Fruit fly (Drosophila melanogaster): ENCODE results near the gene Ccp84Ag.

Gene Ccp84Ag

dm6 chr3R:6686428-6686827 lies at the start of gene Ccp84Ag:
TSS of gene Ccp84Ag (plus strand) at chr3R:6686728.
- TF ChIP-seq CG17801 (GFP tag; optimal IDR thresholded peaks at IDR 0.05; ENCODE audit: partially characterized antibody), result no peak

dm6 chr3R:6640932-6641331 lies 45.6 kb upstream of the Ccp84Ag start, which contains the start of gene CG31286:
TSS of gene CG31286 (plus strand) at chr3R:6641232.
- no peak for TF ChIP-seq CG17801 (GFP tag; optimal IDR thresholded peaks at IDR 0.05; ENCODE audit: partially characterized antibody)

DNA sequence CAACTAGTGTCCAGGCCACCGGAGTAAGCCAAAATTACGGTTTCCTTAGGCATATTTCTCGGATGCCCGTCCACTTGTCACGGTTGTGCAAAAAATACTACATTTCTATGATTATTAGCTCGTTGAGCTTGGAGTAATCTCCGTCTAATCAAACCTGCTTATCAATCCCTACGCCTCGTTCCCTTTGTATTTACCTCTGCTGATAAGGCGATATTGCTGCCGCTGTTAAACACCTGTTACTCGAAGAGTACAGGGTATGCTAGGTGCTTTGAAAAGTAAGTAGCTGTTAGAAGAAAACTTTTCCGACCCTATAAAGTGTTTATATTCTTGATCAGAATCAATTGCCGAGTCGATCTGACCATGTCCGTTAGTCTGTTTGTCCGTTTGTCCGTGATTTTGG lies 42.2 kb upstream of the Ccp84Ag start, which contains the start of gene Ass:
Ass (minus strand) TSS at position 101 of the 400 bp plus-strand sequence.
- TF ChIP-seq CG17801 (GFP tag; optimal IDR thresholded peaks at IDR 0.05; ENCODE audit: partially characterized antibody), result no peak

DNA sequence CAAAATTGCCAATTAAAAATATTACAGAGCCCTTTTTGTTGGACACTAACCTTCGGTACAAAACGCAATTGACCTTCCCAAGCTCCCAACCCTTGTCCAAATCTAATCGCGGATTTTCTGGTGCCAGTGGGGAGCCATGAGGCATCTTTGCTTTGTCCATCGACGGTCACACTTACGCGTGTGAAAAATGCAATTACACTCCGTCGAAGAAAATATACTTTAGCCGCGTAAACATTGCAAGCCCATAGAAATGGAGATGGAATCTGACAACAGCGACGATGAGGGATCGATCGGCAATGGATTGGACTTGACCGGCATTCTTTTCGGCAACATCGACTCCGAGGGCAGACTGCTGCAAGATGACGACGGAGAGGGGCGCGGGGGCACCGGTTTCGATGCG lies 39.8 kb upstream of the Ccp84Ag start, which contains the start of gene Taf1:
Taf1 (plus strand) TSS at position 150 of the 400 bp plus-strand sequence.
- TF ChIP-seq CG17801 (GFP tag; optimal IDR thresholded peaks at IDR 0.05; ENCODE audit: partially characterized antibody), result no peak

- no peak for TF ChIP-seq CG17801 (GFP tag; optimal IDR thresholded peaks at IDR 0.05; ENCODE audit: partially characterized antibody)
These were observed 29.0 kb upstream of the Ccp84Ag start, which contains the start of the genes CG1307 and twr for dm6 chr3R:6657278-6658246. TSS of gene CG1307 (minus strand) at chr3R:6657442. TSS of gene twr (plus strand) at chr3R:6657882.

DNA sequence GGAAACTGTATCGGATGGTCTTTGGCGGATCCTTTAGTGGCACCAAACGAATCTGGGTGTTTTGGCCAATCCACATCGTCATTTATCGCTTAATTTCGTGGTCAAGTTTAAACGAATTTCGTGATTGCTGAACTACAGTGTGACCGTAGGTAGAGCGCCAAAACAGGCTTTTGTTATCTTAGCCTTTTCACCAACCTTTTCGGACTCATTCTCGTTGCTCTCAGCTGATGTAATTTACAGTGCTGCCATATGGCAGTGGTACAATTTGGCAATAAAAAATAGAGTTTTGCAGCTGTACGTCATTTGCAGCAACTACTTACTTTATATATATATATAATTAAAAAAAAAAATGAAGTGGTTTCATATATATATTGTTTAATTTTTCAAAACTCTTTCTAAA lies 26.6 kb upstream of the Ccp84Ag start, which contains the start of gene agt:
agt (minus strand) TSS at position 160 of the 400 bp plus-strand sequence.
- TF ChIP-seq CG17801 (GFP tag; optimal IDR thresholded peaks at IDR 0.05; ENCODE audit: partially characterized antibody), result no peak

DNA sequence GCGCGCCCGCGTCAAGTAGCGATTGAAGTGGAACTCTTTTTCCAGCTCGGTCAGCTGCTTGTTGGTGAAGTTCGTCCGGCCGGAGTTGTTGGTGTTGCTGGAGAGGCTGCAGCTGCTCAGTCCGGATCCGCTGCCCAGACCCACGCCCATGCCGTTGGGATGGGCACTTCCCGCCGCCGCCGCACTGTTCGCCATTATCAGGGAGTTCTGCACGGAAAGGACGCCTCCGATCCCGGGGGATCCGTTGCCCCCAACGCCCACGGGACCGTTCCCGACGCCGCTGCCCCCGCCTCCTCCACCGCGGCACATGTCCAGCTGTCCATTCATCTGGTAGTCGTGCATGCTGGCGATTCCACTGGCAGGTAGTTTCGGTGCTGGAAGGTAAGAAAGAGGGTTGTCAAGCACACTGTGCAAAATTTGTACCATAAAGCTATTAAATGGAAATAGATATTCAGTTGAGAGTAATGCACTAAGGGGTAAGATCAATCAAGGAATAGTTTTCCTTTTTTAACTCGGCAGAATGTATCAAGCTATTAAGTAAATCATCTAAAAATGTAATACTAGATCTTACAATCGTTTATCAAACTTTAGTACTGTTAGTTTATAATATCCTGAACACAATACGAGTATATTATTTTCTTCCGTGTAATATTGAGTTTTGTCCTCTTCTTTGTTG lies 23.8 kb upstream of the Ccp84Ag start:
- no peak for TF ChIP-seq CG17801 (GFP tag; optimal IDR thresholded peaks at IDR 0.05; ENCODE audit: partially characterized antibody)

DNA sequence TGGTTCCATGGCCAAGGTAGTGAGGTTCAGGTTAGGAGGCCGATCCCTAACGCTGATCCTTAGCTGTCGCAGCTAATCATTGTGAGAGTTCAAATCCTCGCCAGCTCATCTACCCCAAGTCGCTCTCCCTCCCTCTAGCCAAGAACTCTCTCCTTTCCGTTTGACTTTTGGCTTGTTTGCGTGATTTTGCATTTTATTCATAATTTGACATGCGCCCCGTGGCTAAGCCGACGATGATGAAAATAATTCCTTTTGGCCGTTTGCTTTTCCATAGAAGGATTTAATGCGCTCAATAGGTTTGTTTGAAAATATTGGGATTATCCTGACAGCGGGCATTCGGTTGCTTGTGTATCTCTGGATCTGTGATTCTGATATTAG lies 23.2 kb upstream of the Ccp84Ag start:
- no peak for TF ChIP-seq CG17801 (GFP tag; optimal IDR thresholded peaks at IDR 0.05; ENCODE audit: partially characterized antibody)

DNA sequence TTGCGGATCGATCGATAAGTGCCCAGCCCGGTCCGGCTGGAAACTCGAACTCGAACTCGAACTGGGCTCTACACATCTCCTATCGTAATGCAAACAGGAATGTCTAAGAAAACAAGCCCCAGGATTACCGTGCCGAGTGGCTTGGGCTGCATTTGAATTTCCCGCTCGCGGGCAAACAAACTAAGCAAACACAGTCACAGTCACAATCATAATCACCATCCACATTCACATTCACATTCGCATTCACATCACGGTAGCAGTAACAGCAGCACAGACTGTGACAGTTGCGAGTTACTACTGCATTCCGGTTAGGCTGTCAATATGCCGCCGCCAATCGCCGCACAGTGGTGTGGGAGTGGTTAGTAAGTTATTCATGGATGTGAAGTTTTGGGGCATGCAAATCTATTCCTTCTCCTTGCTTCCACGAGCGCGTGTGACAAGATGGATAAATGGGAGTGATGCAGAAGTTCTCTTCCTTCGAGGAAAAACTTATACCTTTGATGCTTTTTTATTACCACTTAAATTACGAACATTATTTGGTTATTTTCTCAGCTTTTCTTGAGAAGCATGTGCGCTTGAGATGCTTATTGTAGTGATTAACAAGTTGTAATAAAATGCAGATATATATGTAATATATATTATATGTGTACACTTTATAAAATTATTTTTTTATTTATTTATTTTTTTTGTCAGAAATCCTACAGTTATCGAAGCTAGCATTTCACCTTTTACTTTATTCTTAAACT lies 22.0 kb upstream of the Ccp84Ag start:
- TF ChIP-seq CG17801 (GFP tag; optimal IDR thresholded peaks at IDR 0.05; ENCODE audit: partially characterized antibody), result no peak

DNA sequence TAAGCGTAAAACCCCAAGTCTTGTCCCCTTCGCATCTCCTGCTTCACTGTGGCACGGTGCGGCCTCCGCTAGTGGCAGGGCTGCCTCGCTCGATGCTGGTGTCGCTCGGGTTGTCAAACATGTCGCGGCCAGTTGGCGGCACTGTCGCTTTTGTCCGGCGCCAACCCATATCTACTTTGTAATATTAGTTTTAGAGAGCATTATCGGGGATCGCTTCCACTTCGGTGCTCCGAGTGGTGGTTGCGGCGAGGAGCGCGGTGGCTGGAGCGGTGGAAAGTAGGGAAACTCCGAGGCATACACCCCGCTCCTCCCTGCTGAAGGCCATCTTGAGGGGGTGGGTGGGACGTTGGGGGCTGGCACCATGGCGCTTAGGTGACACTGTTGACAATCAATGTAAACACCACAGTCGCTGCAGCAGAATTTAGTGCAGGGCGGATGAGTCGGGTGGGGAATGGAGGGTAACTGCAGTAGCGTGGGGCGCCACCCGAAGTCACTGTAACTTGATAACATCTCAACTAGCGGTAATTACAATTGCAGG lies 21.3 kb upstream of the Ccp84Ag start:
- no peak for TF ChIP-seq CG17801 (GFP tag; optimal IDR thresholded peaks at IDR 0.05; ENCODE audit: partially characterized antibody)

- no peak for TF ChIP-seq CG17801 (GFP tag; optimal IDR thresholded peaks at IDR 0.05; ENCODE audit: partially characterized antibody)
These were observed 19.3 kb upstream of the Ccp84Ag start for dm6 chr3R:6667245-6667644.

DNA sequence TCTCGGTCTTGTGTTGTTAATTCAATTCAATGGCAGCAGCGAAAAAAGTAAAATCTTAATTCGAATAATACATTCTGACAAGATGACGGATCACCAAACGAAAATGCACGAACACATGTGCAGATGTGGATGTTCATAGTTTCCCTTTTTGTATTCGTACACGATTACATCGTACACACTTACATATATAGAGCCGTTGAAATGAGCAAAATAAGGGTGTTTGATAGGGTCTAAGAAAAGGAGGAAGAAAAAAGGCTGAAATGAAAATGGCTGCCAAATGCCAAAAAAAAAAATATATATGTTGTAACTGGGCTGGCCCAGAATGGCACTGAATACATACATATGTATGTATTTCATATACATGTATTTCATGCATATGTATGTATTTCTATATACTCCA lies 18.3 kb upstream of the Ccp84Ag start:
- no peak for TF ChIP-seq CG17801 (GFP tag; optimal IDR thresholded peaks at IDR 0.05; ENCODE audit: partially characterized antibody)

dm6 chr3R:6672303-6673007 lies 14.1 kb upstream of the Ccp84Ag start:
- no peak for TF ChIP-seq CG17801 (GFP tag; optimal IDR thresholded peaks at IDR 0.05; ENCODE audit: partially characterized antibody)

DNA sequence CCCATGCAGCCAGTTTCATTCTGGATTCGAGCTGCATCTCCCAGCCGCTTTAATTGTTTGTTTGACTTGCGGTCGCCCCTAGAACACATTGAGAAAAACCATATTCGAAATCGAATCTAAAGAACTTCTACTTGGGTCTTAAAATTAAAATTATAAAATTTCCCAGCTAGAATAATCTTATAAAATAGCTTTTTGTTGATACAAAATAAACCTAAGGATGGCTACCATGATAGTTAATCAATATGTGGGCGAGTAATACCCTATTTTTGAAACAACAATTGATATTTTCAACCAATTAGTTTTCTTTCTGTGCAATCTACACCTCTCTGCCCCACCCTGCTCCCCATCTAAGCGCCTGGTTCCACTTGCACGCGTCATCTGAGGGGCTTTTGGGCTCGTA lies 12.0 kb upstream of the Ccp84Ag start:
- no peak for TF ChIP-seq CG17801 (GFP tag; optimal IDR thresholded peaks at IDR 0.05; ENCODE audit: partially characterized antibody)
